Fruit fly (Drosophila melanogaster): ENCODE data around the gene Osi21.

Gene Osi21

DNA sequence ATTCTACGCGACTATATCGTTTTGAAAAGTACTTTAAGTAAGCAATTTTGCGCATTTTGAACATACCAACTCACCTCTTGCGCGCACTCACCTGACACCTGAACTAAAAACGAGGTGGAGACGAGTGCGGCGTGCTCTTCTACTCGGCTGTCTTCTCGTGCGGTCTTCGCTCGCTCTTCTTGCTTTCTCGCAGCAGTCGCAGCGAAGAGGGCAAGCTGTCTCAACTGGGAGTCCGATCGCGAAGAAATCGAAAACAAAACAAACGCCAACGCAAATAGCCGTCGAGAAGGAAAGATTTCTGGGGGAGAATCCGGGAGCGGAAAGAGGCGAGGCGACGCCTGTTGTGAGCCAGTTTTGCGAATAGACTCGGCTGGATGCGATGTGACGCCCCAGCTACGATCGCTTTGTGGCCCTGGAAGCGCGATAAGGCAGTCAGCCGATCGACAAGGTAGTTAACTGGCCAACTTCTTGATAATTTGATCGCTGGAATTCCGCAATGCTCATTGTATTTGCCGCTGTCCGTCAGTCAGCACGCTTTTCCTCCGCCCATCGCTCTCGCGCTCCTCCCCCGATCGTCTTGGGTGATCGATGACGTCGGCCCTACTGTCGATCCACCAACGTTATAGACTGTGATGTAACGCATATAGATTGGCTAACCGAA, 13.8 kb downstream of the Osi21 start:
- TF ChIP-seq rn (GFP tag; IDR thresholded peaks at IDR 0.05) (no peak), fd96Ca (GFP tag; IDR thresholded peaks at IDR 0.05) (peak; percentile 48; the same call in 2 of the 3 replicates), EcR (GFP tag; optimal IDR thresholded peaks at IDR 0.05) (peak; percentile 63), CG8159 (tag; optimal IDR thresholded peaks at IDR 0.05) (no peak), CG8301 (tag; optimal IDR thresholded peaks at IDR 0.05) (no peak), CG15710 (tag; optimal IDR thresholded peaks at IDR 0.05) (no peak), gl (tag; optimal IDR thresholded peaks at IDR 0.05) (no peak), CG34367 (tag; optimal IDR thresholded peaks at IDR 0.05) (no peak), Snoo (tag; optimal IDR thresholded peaks at IDR 0.05) (peak; percentile 4), Pif1B (GFP tag; optimal IDR thresholded peaks at IDR 0.05) (no peak), CG32121 (GFP tag; IDR thresholded peaks at IDR 0.05) (0 out of 2 replicates have a peak, but pooled peaks have one; percentile 23), CG17806 (tag; optimal IDR thresholded peaks at IDR 0.05) (no peak), CG14655 (GFP tag; optimal IDR thresholded peaks at IDR 0.05) (no peak), Ets98B (GFP tag; IDR thresholded peaks at IDR 0.05) (peak; percentile 55; the same call in 1 of the 2 replicates), CG13204 (GFP tag; optimal IDR thresholded peaks at IDR 0.05) (peak; percentile 82), CG9948 (tag; optimal IDR thresholded peaks at IDR 0.05) (no peak), CG4496 (GFP tag; IDR thresholded peaks at IDR 0.05) (peak; percentile 48; the same call in 2 of the 3 replicates), D1 (tag; optimal IDR thresholded peaks at IDR 0.05) (no peak), CG10348 (GFP tag; IDR thresholded peaks at IDR 0.05) (no peak), Pif1A (GFP tag; optimal IDR thresholded peaks at IDR 0.05) (no peak), CG12605 (GFP tag; IDR thresholded peaks at IDR 0.05) (peak; percentile 60)

dm6 chr2L:11269632-11269965, 15.9 kb downstream of the Osi21 start, which contains the start of gene cana:
TSS of gene cana (plus strand) at chr2L:11269780.
- no peak for TF ChIP-seq CG34367 (tag; optimal IDR thresholded peaks at IDR 0.05)
- no peak for TF ChIP-seq CG9948 (tag; optimal IDR thresholded peaks at IDR 0.05)
- TF ChIP-seq Ets98B (GFP tag; IDR thresholded peaks at IDR 0.05): no peak
- TF ChIP-seq CG15710 (tag; optimal IDR thresholded peaks at IDR 0.05): no peak
- TF ChIP-seq CG13204 (GFP tag; optimal IDR thresholded peaks at IDR 0.05): no peak
- TF ChIP-seq CG32121 (GFP tag; IDR thresholded peaks at IDR 0.05): no peak
- TF ChIP-seq Snoo (tag; optimal IDR thresholded peaks at IDR 0.05): no peak
- TF ChIP-seq fd96Ca (GFP tag; IDR thresholded peaks at IDR 0.05): no peak
- no peak for TF ChIP-seq CG8159 (tag; optimal IDR thresholded peaks at IDR 0.05)
- TF ChIP-seq rn (GFP tag; IDR thresholded peaks at IDR 0.05): no peak
- no peak for TF ChIP-seq Pif1B (GFP tag; optimal IDR thresholded peaks at IDR 0.05)
- TF ChIP-seq D1 (tag; optimal IDR thresholded peaks at IDR 0.05): no peak
- no peak for TF ChIP-seq CG10348 (GFP tag; IDR thresholded peaks at IDR 0.05)
- no peak for TF ChIP-seq Pif1A (GFP tag; optimal IDR thresholded peaks at IDR 0.05)
- no peak for TF ChIP-seq CG12605 (GFP tag; IDR thresholded peaks at IDR 0.05)
- TF ChIP-seq CG17806 (tag; optimal IDR thresholded peaks at IDR 0.05): no peak
- no peak for TF ChIP-seq CG8301 (tag; optimal IDR thresholded peaks at IDR 0.05)
- no peak for TF ChIP-seq gl (tag; optimal IDR thresholded peaks at IDR 0.05)
- TF ChIP-seq CG14655 (GFP tag; optimal IDR thresholded peaks at IDR 0.05): no peak
- TF ChIP-seq EcR (GFP tag; optimal IDR thresholded peaks at IDR 0.05): no peak

- TF ChIP-seq rn (GFP tag; IDR thresholded peaks at IDR 0.05): peak; percentile 38; the same call in 1 of the 2 replicates
- TF ChIP-seq fd96Ca (GFP tag; IDR thresholded peaks at IDR 0.05): peak; percentile 12; the same call in 1 of the 3 replicates
- peak; percentile 22 for TF ChIP-seq CG15710 (tag; optimal IDR thresholded peaks at IDR 0.05)
- TF ChIP-seq CG12605 (GFP tag; IDR thresholded peaks at IDR 0.05): no peak
- TF ChIP-seq CG4496 (GFP tag; IDR thresholded peaks at IDR 0.05): 0 out of 3 replicates have a peak, but pooled peaks have one; percentile 18
- TF ChIP-seq CG13204 (GFP tag; optimal IDR thresholded peaks at IDR 0.05): no peak
Observed at dm6 chr2L:11268933-11269631, 16.4 kb downstream of the Osi21 start, which contains the start of gene cmet. TSS of gene cmet (minus strand) at chr2L:11269002.

dm6 chr2L:11251181-11251580, 34.3 kb downstream of the Osi21 start:
- TF ChIP-seq EcR (GFP tag; optimal IDR thresholded peaks at IDR 0.05) (no peak), CG32121 (GFP tag; IDR thresholded peaks at IDR 0.05) (no peak), rn (GFP tag; IDR thresholded peaks at IDR 0.05) (no peak), Ets98B (GFP tag; IDR thresholded peaks at IDR 0.05) (no peak)

dm6 chr2L:11249376-11249775, 36.1 kb downstream of the Osi21 start:
- TF ChIP-seq Snoo (tag; optimal IDR thresholded peaks at IDR 0.05) (no peak), CG15710 (tag; optimal IDR thresholded peaks at IDR 0.05) (no peak), CG17806 (tag; optimal IDR thresholded peaks at IDR 0.05) (no peak), fd96Ca (GFP tag; IDR thresholded peaks at IDR 0.05) (no peak), rn (GFP tag; IDR thresholded peaks at IDR 0.05) (no peak), D1 (tag; optimal IDR thresholded peaks at IDR 0.05) (no peak), Ets98B (GFP tag; IDR thresholded peaks at IDR 0.05) (no peak), Pif1B (GFP tag; optimal IDR thresholded peaks at IDR 0.05) (no peak), CG10348 (GFP tag; IDR thresholded peaks at IDR 0.05) (no peak), CG8159 (tag; optimal IDR thresholded peaks at IDR 0.05) (no peak), CG14655 (GFP tag; optimal IDR thresholded peaks at IDR 0.05) (no peak), CG32121 (GFP tag; IDR thresholded peaks at IDR 0.05) (no peak), Pif1A (GFP tag; optimal IDR thresholded peaks at IDR 0.05) (no peak), CG13204 (GFP tag; optimal IDR thresholded peaks at IDR 0.05) (no peak), gl (tag; optimal IDR thresholded peaks at IDR 0.05) (no peak)

DNA sequence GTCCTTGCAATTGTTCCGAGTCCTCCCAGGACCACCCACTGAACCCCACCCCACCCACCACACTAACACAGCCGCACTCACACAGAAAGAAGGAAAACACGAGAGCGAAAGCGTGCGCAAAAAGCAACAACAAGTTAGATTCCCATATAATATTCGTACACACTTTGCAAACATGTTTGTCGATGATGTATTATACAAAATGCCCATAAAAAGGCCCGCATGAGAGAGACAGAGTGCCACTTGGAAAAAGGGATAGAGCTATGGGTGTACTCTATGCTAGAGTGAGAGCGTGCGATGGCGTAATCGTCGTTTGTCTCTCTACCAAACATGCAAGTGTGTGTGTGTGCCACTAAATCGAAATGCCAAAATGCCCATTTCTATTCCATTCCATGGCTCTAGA, 37.8 kb downstream of the Osi21 start:
- TF ChIP-seq CG9948 (tag; optimal IDR thresholded peaks at IDR 0.05) (no peak), Pif1B (GFP tag; optimal IDR thresholded peaks at IDR 0.05) (no peak), Ets98B (GFP tag; IDR thresholded peaks at IDR 0.05) (no peak), Snoo (tag; optimal IDR thresholded peaks at IDR 0.05) (no peak), CG34367 (tag; optimal IDR thresholded peaks at IDR 0.05) (no peak), EcR (GFP tag; optimal IDR thresholded peaks at IDR 0.05) (no peak), gl (tag; optimal IDR thresholded peaks at IDR 0.05) (no peak), CG13204 (GFP tag; optimal IDR thresholded peaks at IDR 0.05) (no peak), rn (GFP tag; IDR thresholded peaks at IDR 0.05) (no peak), Pif1A (GFP tag; optimal IDR thresholded peaks at IDR 0.05) (no peak), CG10348 (GFP tag; IDR thresholded peaks at IDR 0.05) (no peak), CG4496 (GFP tag; IDR thresholded peaks at IDR 0.05) (no peak), CG14655 (GFP tag; optimal IDR thresholded peaks at IDR 0.05) (no peak), CG8159 (tag; optimal IDR thresholded peaks at IDR 0.05) (no peak), CG8301 (tag; optimal IDR thresholded peaks at IDR 0.05) (no peak), CG12605 (GFP tag; IDR thresholded peaks at IDR 0.05) (no peak)

Measured in whole organism, pupa.